Worm (Caenorhabditis elegans) whole organism, L4/young adult: ENCODE results near the gene gpa-4.

ENCODE experiments used
- W03F9.2 ChIP-seq: fragments of 150-350 bp; optimal IDR thresholded peaks from 2 replicates; lab custom pipeline; 2014; ENCODE audit warnings: missing biosample characterization, missing genetic modification characterization
- dao-5 ChIP-seq: sonication (generic microtip); optimal IDR thresholded peaks from 2 replicates; lab custom pipeline; 2016; ENCODE audit warnings: missing genotype, missing genetic modification characterization, moderate library complexity, missing compliant biosample characterization
- him-1 ChIP-seq: sonication (generic microtip); optimal IDR thresholded peaks from 2 replicates; lab custom pipeline; 2016; ENCODE audit warnings: missing genotype, missing genetic modification reagents, missing genetic modification characterization, missing compliant biosample characterization

The gpa-4 gene

ce11 chrIV:387283-388048, 14.0 kb upstream of the gpa-4 start:
- no peak for TF ChIP-seq dao-5
- TF ChIP-seq W03F9.2 (tag; lab: Kevin White, UChicago), result no peak
- TF ChIP-seq him-1, result no peak

- TF ChIP-seq him-1 (no peak), W03F9.2 (tag; lab: Kevin White, UChicago) (no peak), dao-5 (no peak)
Measured at ce11 chrIV:388073-388472, 13.4 kb upstream of the gpa-4 start, which contains the start of gene ssna-1. TSS of gene ssna-1 (plus strand) at chrIV:388084.

DNA sequence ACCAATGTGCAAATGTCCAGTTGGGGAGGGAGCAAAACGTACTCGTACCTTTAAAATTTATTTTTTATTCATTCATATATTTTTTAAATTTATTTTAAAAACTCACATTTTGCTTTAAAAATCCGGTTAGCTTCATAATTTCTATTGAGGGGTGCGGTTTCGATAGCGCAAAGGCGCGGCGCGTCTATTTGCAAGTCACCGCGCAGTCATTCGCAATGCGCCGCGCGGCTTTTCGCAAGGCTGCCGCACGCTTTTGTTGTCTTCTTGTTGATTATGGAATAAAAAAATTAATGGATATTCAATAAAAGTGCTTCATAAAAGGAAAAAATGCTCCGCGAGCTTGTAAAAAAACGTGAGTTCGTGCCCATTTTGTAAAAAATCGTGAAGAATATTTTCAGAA, 11.2 kb upstream of the gpa-4 start, which contains the start of the genes ears-2 and uncp-18:
Gene ears-2 (minus strand): TSS at position 190 of the 400 bp plus-strand sequence.
Gene uncp-18 (plus strand): TSS at position 282 of the 400 bp plus-strand sequence.
- TF ChIP-seq dao-5, result peak; percentile 69
- TF ChIP-seq him-1, result peak; percentile 65
- TF ChIP-seq W03F9.2 (tag; lab: Kevin White, UChicago), result peak; percentile 96

DNA sequence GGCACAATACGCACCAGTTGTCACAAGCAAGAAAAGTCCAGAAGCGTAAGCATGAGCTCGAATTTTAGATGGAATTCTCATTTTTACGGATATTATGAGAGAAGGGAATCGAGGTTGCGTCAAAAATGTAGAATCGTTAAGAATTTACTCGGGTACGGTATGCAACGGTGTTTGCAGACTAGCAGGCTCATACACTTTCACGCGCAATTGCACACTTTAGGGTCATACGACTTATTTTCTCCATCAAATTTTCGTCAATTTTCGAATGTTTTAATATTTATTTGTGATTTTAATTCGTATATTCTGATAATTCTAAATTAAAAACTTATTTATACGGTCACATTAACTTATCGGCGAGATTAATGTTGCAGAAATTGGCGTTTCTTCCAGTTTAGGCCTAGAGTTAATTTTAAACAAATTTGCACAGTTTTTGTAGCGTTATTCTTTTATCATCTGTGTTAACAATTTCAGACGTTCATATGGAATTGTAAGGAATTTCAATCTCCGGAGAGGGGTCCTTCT, 8.0 kb upstream of the gpa-4 start, which contains the start of the genes T07A9.15 and nog-1:
Gene T07A9.15 (minus strand): TSS at position 138 of the 522 bp plus-strand sequence.
Gene nog-1 (plus strand): TSS at position 472 of the 522 bp plus-strand sequence.
- TF ChIP-seq dao-5, result no peak
- TF ChIP-seq him-1, result no peak
- TF ChIP-seq W03F9.2 (tag; lab: Kevin White, UChicago), result peak; percentile 68

- TF ChIP-seq W03F9.2 (tag; lab: Kevin White, UChicago), result no peak
- no peak for TF ChIP-seq him-1
- no peak for TF ChIP-seq dao-5
Measured at ce11 chrIV:396373-396772, 5.1 kb upstream of the gpa-4 start, which contains the start of gene rrp-8. TSS of gene rrp-8 (plus strand) at chrIV:396545.

DNA sequence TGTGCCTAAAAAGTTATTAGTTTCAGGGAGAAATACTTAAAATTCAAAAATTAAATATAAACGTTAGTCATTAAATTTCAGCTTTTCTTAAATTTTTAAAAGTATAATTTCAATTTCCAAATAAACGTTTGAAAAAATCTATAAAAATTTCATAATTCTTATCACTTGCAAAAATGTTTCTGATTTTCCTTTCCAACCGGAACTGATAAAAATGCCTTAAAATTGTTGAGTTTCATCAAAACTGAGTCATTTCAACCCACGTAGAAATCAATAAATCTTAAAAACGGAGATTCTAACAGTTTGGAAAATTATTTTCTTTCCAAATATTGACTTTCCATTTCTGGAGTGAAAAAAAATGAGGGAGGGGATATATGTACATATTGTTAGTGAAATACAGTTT, 7.4 kb downstream of the gpa-4 start:
- TF ChIP-seq dao-5 (no peak), him-1 (no peak), W03F9.2 (tag; lab: Kevin White, UChicago) (no peak)

DNA sequence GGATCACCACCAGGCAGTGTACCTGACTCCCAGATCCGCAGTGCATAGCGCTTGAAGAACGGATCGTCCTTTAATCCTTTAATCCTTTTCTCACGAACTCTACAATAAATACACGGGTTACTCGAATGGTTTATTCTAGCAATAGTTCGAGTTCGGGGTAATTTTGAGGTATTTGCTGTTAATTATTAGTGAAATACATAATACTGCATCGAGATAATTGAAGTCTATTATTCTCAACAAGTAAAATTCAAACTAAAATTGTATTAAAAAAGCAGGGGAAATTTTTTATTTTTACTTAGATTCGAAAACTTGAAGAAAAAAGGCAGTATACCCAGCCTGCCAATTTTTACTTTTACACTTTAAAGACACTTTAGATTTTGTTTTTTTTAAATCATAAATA, 8.4 kb downstream of the gpa-4 start, which contains the start of gene kgb-1:
Gene kgb-1 (minus strand): TSS at position 101 of the 400 bp plus-strand sequence.
- TF ChIP-seq W03F9.2 (tag; lab: Kevin White, UChicago), result no peak
- no peak for TF ChIP-seq dao-5
- TF ChIP-seq him-1, result no peak

DNA sequence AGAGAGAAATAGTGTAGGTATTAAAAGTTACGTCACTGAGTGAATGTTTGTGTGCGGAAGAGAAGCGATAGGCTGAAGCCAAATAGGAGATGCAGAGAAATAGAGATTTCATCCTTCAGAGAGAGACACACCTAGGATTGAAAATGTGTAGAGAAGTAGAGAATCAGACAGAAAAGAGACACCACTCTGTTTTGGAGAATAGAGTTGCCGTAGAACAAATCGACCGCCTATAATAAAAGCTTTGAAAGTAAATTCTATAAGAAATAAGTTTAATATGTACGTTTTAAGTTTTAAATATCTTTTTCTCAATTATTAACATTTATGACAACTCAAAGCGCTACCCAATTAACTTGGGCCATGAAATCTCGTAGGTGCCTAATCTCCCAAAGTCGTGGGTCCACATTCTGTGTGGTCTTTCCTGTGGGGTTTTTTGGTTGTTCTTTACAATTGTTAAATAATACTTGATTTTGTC, 9.0 kb downstream of the gpa-4 start, which contains the start of gene T07A9.12:
Gene T07A9.12 (plus strand): TSS at position 448 of the 472 bp plus-strand sequence.
- TF ChIP-seq dao-5 (no peak), W03F9.2 (tag; lab: Kevin White, UChicago) (peak; percentile 45)

- TF ChIP-seq him-1, result no peak
- no peak for TF ChIP-seq W03F9.2 (tag; lab: Kevin White, UChicago)
- TF ChIP-seq dao-5, result no peak
Measured at ce11 chrIV:419674-420073, 18.2 kb downstream of the gpa-4 start, which contains the start of gene eri-1. TSS of gene eri-1 (minus strand) at chrIV:419958.

ce11 chrIV:420686-421085, 19.2 kb downstream of the gpa-4 start:
- TF ChIP-seq W03F9.2 (tag; lab: Kevin White, UChicago) (no peak), him-1 (no peak), dao-5 (no peak)

- TF ChIP-seq him-1, result no peak
- no peak for TF ChIP-seq W03F9.2 (tag; lab: Kevin White, UChicago)
Measured at ce11 chrIV:422112-422511, 20.6 kb downstream of the gpa-4 start.

DNA sequence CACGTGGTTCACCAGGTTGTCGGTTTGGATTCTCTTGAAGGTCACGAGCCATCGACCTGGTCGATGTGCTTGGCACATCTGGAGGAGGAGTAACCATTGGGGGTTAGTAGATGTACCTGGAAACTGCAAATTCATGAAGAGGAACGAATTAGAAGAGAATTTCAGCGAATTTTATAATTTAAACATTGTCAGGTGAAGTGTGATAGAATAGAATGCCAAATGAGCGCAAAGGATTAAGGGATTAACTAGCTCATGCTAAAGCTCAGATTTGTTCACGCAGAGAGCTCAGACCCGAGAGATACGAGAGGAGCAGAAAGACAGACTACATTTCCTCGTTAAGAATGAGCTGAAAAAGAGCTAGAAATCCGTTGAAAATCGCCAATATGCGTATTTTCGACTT, 23.6 kb downstream of the gpa-4 start, which contains the start of gene daf-18:
Gene daf-18 (minus strand): TSS at position 126 of the 400 bp plus-strand sequence.
- TF ChIP-seq dao-5 (no peak), him-1 (no peak), W03F9.2 (tag; lab: Kevin White, UChicago) (no peak)

ce11 chrIV:425546-425945, 24.1 kb downstream of the gpa-4 start:
- TF ChIP-seq W03F9.2 (tag; lab: Kevin White, UChicago) (peak; percentile 67), dao-5 (no peak), him-1 (no peak)

DNA sequence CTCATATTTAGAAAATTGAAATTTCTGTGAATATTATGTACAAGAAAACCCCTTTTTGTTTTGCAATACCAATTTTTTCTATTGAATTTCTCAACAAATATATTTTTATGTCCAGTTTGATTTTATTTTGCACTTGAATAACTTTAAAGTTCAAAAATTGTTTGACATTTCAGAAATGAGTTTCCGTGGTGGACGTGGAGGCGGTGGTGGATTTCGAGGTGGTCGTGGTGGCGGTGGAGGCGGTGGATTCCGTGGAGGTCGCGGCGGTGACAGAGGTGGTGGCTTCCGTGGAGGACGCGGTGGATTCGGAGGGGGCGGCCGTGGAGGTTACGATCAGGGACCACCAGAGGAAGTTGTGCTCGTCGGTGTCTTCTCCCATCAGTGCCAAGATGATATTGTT, 24.5 kb downstream of the gpa-4 start, which contains the start of gene garr-1:
Gene garr-1 (plus strand): TSS at position 174 of the 400 bp plus-strand sequence.
- no peak for TF ChIP-seq W03F9.2 (tag; lab: Kevin White, UChicago)
- no peak for TF ChIP-seq him-1
- no peak for TF ChIP-seq dao-5
